Fruit fly (Drosophila melanogaster) whole organism: ENCODE measurements around the gene Syt7.

Source experiments
- CG8478 ChIP-seq: fragments of >200 bp; optimal IDR thresholded peaks from 2 replicates; lab custom pipeline; 2018; ENCODE audit warnings: inconsistent platforms
- EcR ChIP-seq, 2 experiments: fragments of >200 bp; optimal IDR thresholded peaks; 2 replicates each; lab custom pipeline; 2017; ENCODE audit warnings: missing biosample characterization in 2 of 2, missing genetic modification characterization in 2 of 2, missing genetic modification reagents in 2 of 2
- psq ChIP-seq: fragments of >200 bp; optimal IDR thresholded peaks from 2 replicates; lab custom pipeline; 2017

dm6 chr4:314672-315266 is 8.5 kb upstream of the Syt7 start, which contains the start of gene Rnf11:
- TF ChIP-seq CG8478 (lab: Kevin White, UChicago) (no peak), EcR (GFP tag; optimal IDR thresholded peaks at IDR 0.05; lab: Kevin White, UChicago) (no peak), psq (no peak)
